Fruit fly (Drosophila melanogaster) whole organism, embryonic: ENCODE data around the gene CG15882.

Source experiments
- Adf1 ChIP-seq: fragments of 200-800 bp; sonication (Bioruptor generic); IDR thresholded peaks from 2 replicates; pipeline ENCODE4 v1.3.6; 2022; ENCODE audit warnings: missing biosample characterization, missing genetic modification characterization
- Atf6 ChIP-seq: fragments of 200-800 bp; sonication (Bioruptor generic); IDR thresholded peaks from 2 replicates; pipeline ENCODE4 v1.3.6; 2022; ENCODE audit warnings: missing biosample characterization, missing genetic modification characterization
- Bgb ChIP-seq: fragments of 200-800 bp; sonication (Bioruptor generic); IDR thresholded peaks from 2 replicates; pipeline ENCODE4 v1.3.6; 2022; ENCODE audit warnings: missing biosample characterization, missing genetic modification characterization; ENCODE audit not compliant: partially characterized antibody
- CG12071 ChIP-seq: fragments of 200-800 bp; sonication (Bioruptor generic); optimal IDR thresholded peaks from 3 replicates; lab custom pipeline; 2018; ENCODE audit warnings: missing biosample characterization, mild to moderate bottlenecking, missing genetic modification characterization
- CG12219 ChIP-seq: fragments of 200-800 bp; sonication (Bioruptor generic); optimal IDR thresholded peaks from 3 replicates; lab custom pipeline; 2018; ENCODE audit warnings: missing biosample characterization, mild to moderate bottlenecking, missing genetic modification characterization
- CG13424 ChIP-seq: fragments of 200-800 bp; sonication (Bioruptor generic); optimal IDR thresholded peaks from 2 replicates; lab custom pipeline; 2019; ENCODE audit warnings: missing biosample characterization, mild to moderate bottlenecking, missing genetic modification characterization, moderate library complexity
- CG13775 ChIP-seq: fragments of 200-800 bp; sonication (Bioruptor generic); optimal IDR thresholded peaks from 3 replicates; lab custom pipeline; 2017; ENCODE audit warnings: missing biosample characterization, mild to moderate bottlenecking, missing genetic modification characterization
- CG14441 ChIP-seq: fragments of 200-800 bp; sonication (Bioruptor generic); IDR thresholded peaks from 2 replicates; pipeline ENCODE4 v1.3.6; 2022; ENCODE audit warnings: missing biosample characterization, missing genetic modification characterization
- CG14860 ChIP-seq: fragments of 200-800 bp; sonication (Bioruptor generic); IDR thresholded peaks from 3 replicates; pipeline ENCODE4 v1.3.6; 2022; ENCODE audit warnings: missing biosample characterization, missing genetic modification characterization; ENCODE audit not compliant: partially characterized antibody
- CG1529 ChIP-seq: fragments of 200-800 bp; sonication (Bioruptor generic); optimal IDR thresholded peaks from 3 replicates; lab custom pipeline; 2018; ENCODE audit warnings: missing biosample characterization, missing genetic modification characterization
- CG15479 ChIP-seq: fragments of 200-800 bp; sonication (Bioruptor generic); optimal IDR thresholded peaks from 3 replicates; lab custom pipeline; 2019; ENCODE audit warnings: missing biosample characterization, mild to moderate bottlenecking, missing genetic modification characterization, moderate library complexity
- CG15514 ChIP-seq: fragments of 200-800 bp; sonication (Bioruptor generic); optimal IDR thresholded peaks from 3 replicates; lab custom pipeline; 2017; ENCODE audit warnings: missing biosample characterization, missing genetic modification characterization, mild to moderate bottlenecking, moderate library complexity, missing genetic modification reagents
- CG15696 ChIP-seq: fragments of 200-800 bp; sonication (Bioruptor generic); optimal IDR thresholded peaks from 2 replicates; lab custom pipeline; 2019; ENCODE audit warnings: missing biosample characterization, mild to moderate bottlenecking, missing genetic modification characterization, moderate library complexity
- CG17802 ChIP-seq: fragments of 200-800 bp; sonication (Bioruptor generic); optimal IDR thresholded peaks from 2 replicates; lab custom pipeline; 2018; ENCODE audit warnings: missing biosample characterization, mild to moderate bottlenecking, missing genetic modification characterization, moderate library complexity
- CG2199 ChIP-seq: fragments of 200-800 bp; sonication (Bioruptor generic); IDR thresholded peaks from 3 replicates; pipeline ENCODE4 v1.3.6; 2022; ENCODE audit warnings: missing biosample characterization, missing genetic modification characterization
- CG34422 ChIP-seq: fragments of 200-800 bp; sonication (Bioruptor generic); IDR thresholded peaks from 3 replicates; pipeline ENCODE4 v1.3.6; 2022; ENCODE audit warnings: missing biosample characterization, missing genetic modification characterization
- CG6683 ChIP-seq: fragments of 200-800 bp; sonication (Bioruptor generic); optimal IDR thresholded peaks from 2 replicates; lab custom pipeline; 2017; ENCODE audit warnings: missing biosample characterization, mild to moderate bottlenecking, missing genetic modification characterization, missing genetic modification reagents
- CG7987 ChIP-seq: fragments of 200-800 bp; sonication (Bioruptor generic); optimal IDR thresholded peaks from 2 replicates; lab custom pipeline; 2018; ENCODE audit warnings: missing biosample characterization, mild to moderate bottlenecking, missing genetic modification characterization, moderate library complexity
- CG9215 ChIP-seq: fragments of 200-800 bp; sonication (Bioruptor generic); IDR thresholded peaks from 2 replicates; pipeline ENCODE4 v1.3.6; 2022; ENCODE audit warnings: missing biosample characterization, missing genetic modification characterization
- CkIIα-i1 ChIP-seq: fragments of 200-800 bp; sonication (Bioruptor generic); IDR thresholded peaks from 2 replicates; pipeline ENCODE4 v1.3.6; 2022; ENCODE audit warnings: missing biosample characterization, missing genetic modification characterization
- D ChIP-seq, 2 experiments: fragments of 200-800 bp in 1 of 2; fragments of >200 bp in 1 of 2; sonication (Bioruptor generic) in 1 of 2; optimal IDR thresholded peaks; 2 replicates in 1 of 2; 3 replicates in 1 of 2; lab custom pipeline; 2017; ENCODE audit warnings: mild to moderate bottlenecking in 1 of 2, missing biosample characterization in 1 of 2, missing genetic modification characterization in 1 of 2, missing genetic modification reagents in 1 of 2
- Dp ChIP-seq: fragments of 200-800 bp; sonication (Bioruptor generic); optimal IDR thresholded peaks from 2 replicates; lab custom pipeline; 2018; ENCODE audit warnings: missing biosample characterization, mild to moderate bottlenecking, missing genetic modification characterization, moderate library complexity
- E2f1 ChIP-seq: fragments of 200-800 bp; sonication (Bioruptor generic); IDR thresholded peaks from 2 replicates; pipeline ENCODE4 v1.3.6; 2022; ENCODE audit warnings: missing biosample characterization, missing genetic modification characterization
- H15 ChIP-seq: fragments of 200-800 bp; sonication (Bioruptor generic); IDR thresholded peaks from 3 replicates; pipeline ENCODE4 v1.3.6; 2022; ENCODE audit warnings: missing biosample characterization, missing genetic modification characterization
- MESR4 ChIP-seq: fragments of 200-800 bp; sonication (Bioruptor generic); optimal IDR thresholded peaks from 2 replicates; lab custom pipeline; 2018; ENCODE audit warnings: missing biosample characterization, mild to moderate bottlenecking, missing genetic modification characterization, moderate library complexity
- NC2α ChIP-seq: fragments of 200-800 bp; sonication (Bioruptor generic); optimal IDR thresholded peaks from 2 replicates; lab custom pipeline; 2016; ENCODE audit warnings: missing biosample characterization, missing genetic modification characterization
- Oli ChIP-seq: fragments of 200-800 bp; sonication (Bioruptor generic); optimal IDR thresholded peaks from 2 replicates; lab custom pipeline; 2018; ENCODE audit warnings: missing biosample characterization, mild to moderate bottlenecking, missing genetic modification characterization, moderate library complexity
- Ravus ChIP-seq: fragments of 200-800 bp; sonication (Bioruptor generic); IDR thresholded peaks from 2 replicates; pipeline ENCODE4 v1.3.6; 2022; ENCODE audit warnings: missing biosample characterization, missing genetic modification characterization
- Rx ChIP-seq: fragments of 200-800 bp; sonication (Bioruptor generic); IDR thresholded peaks from 2 replicates; pipeline ENCODE4 v1.3.6; 2022; ENCODE audit warnings: missing biosample characterization, missing genetic modification characterization
- Sin3A ChIP-seq: fragments of >200 bp; optimal IDR thresholded peaks from 2 replicates; lab custom pipeline; 2018
- Vsx1 ChIP-seq: fragments of 200-800 bp; sonication (Bioruptor generic); optimal IDR thresholded peaks from 2 replicates; lab custom pipeline; 2017; ENCODE audit warnings: missing biosample characterization, mild to moderate bottlenecking, missing genetic modification characterization, missing genetic modification reagents
- Xbp1 ChIP-seq: fragments of 200-800 bp; sonication (Bioruptor generic); optimal IDR thresholded peaks from 3 replicates; lab custom pipeline; 2016; ENCODE audit warnings: missing biosample characterization, mild to moderate bottlenecking, missing genetic modification characterization
- al ChIP-seq: fragments of 200-800 bp; sonication (Bioruptor generic); IDR thresholded peaks from 2 replicates; pipeline ENCODE4 v1.3.6; 2022; ENCODE audit warnings: missing biosample characterization, missing genetic modification characterization
- crol ChIP-seq: fragments of 200-800 bp; sonication (Bioruptor generic); IDR thresholded peaks from 2 replicates; pipeline ENCODE4 v1.3.6; 2022; ENCODE audit warnings: missing biosample characterization, missing genetic modification characterization
- exex ChIP-seq: fragments of 200-800 bp; sonication (Bioruptor generic); optimal IDR thresholded peaks from 4 replicates; lab custom pipeline; 2018; ENCODE audit warnings: missing biosample characterization, mild to moderate bottlenecking, missing genetic modification characterization, moderate library complexity
- hb ChIP-seq: fragments of 200-800 bp; sonication (Bioruptor generic); IDR thresholded peaks from 3 replicates; pipeline ENCODE4 v1.3.6; 2022; ENCODE audit warnings: missing biosample characterization, missing genetic modification characterization; ENCODE audit not compliant: partially characterized antibody
- hkb ChIP-seq, 2 experiments: fragments of 200-800 bp in 1 of 2; fragments of >200 bp in 1 of 2; sonication (Bioruptor generic) in 1 of 2; IDR thresholded peaks in 1 of 2; optimal IDR thresholded peaks in 1 of 2; 2 replicates each; pipeline versions ENCODE4 v1.3.6 to Lab custom; 2017 to 2022; ENCODE audit warnings: missing biosample characterization in 1 of 2, missing genetic modification characterization in 1 of 2
- kay ChIP-seq: fragments of 200-800 bp; sonication (Bioruptor generic); optimal IDR thresholded peaks from 2 replicates; lab custom pipeline; 2016; ENCODE audit warnings: missing biosample characterization, missing genetic modification characterization
- lola ChIP-seq, 3 experiments: fragments of >200 bp in 2 of 3; fragments of 200-800 bp in 1 of 3; sonication (Bioruptor generic) in 1 of 3; optimal IDR thresholded peaks; 2 replicates each; lab custom pipeline; 2017 to 2019; ENCODE audit warnings: missing biosample characterization in 3 of 3, missing genetic modification characterization in 3 of 3, mild to moderate bottlenecking in 1 of 3, moderate library complexity in 1 of 3
- onecut ChIP-seq: fragments of 200-800 bp; sonication (Bioruptor generic); IDR thresholded peaks from 2 replicates; pipeline ENCODE4 v1.3.6; 2022; ENCODE audit warnings: missing biosample characterization, missing genetic modification characterization
- pita ChIP-seq: fragments of 200-800 bp; sonication (Bioruptor generic); optimal IDR thresholded peaks from 2 replicates; lab custom pipeline; 2017; ENCODE audit warnings: missing biosample characterization, mild to moderate bottlenecking, missing genetic modification characterization
- run ChIP-seq: fragments of 200-800 bp; sonication (Bioruptor generic); optimal IDR thresholded peaks from 3 replicates; lab custom pipeline; 2018; ENCODE audit warnings: missing biosample characterization, mild to moderate bottlenecking, missing genetic modification characterization
- sd ChIP-seq: fragments of 200-800 bp; sonication (Bioruptor generic); optimal IDR thresholded peaks from 3 replicates; lab custom pipeline; 2018; ENCODE audit warnings: missing biosample characterization, mild to moderate bottlenecking, missing genetic modification characterization, moderate library complexity
- sens-2 ChIP-seq: fragments of 200-800 bp; sonication (Bioruptor generic); IDR thresholded peaks from 2 replicates; pipeline ENCODE4 v1.3.6; 2022; ENCODE audit warnings: missing biosample characterization, missing genetic modification characterization
- shn ChIP-seq: fragments of 200-800 bp; sonication (Bioruptor generic); optimal IDR thresholded peaks from 3 replicates; lab custom pipeline; 2016; ENCODE audit warnings: missing biosample characterization, missing genetic modification characterization
- sim ChIP-seq: fragments of 200-800 bp; sonication (Bioruptor generic); IDR thresholded peaks from 2 replicates; pipeline ENCODE4 v1.3.6; 2022; ENCODE audit warnings: missing biosample characterization, missing genetic modification characterization
- sisA ChIP-seq: fragments of 200-800 bp; sonication (Bioruptor generic); IDR thresholded peaks from 2 replicates; pipeline ENCODE4 v1.3.6; 2022; ENCODE audit warnings: missing biosample characterization, missing genetic modification characterization
- stc ChIP-seq: fragments of 200-800 bp; sonication (Bioruptor generic); IDR thresholded peaks from 2 replicates; pipeline ENCODE4 v1.3.6; 2022; ENCODE audit warnings: missing biosample characterization, missing genetic modification characterization

CG15882 gene

dm6 chrX:19153288-19154130, 29.3 kb upstream of the CG15882 start (continued):
- no peak for TF ChIP-seq sens-2 (GFP tag; lab: Robert Waterston, UW)
- peak; percentile 82 for TF ChIP-seq Adf1 (GFP tag; lab: Robert Waterston, UW)
- TF ChIP-seq H15: no peak
- no peak for TF ChIP-seq Atf6
- TF ChIP-seq pita (GFP tag; lab: Kevin White, UChicago): no peak
- no peak for TF ChIP-seq CG9215
- TF ChIP-seq al (GFP tag; lab: Robert Waterston, UW): no peak
- TF ChIP-seq Sin3A (lab: Kevin White, UChicago): no peak
- peak; percentile 51; the same call in 1 of the 2 replicates for TF ChIP-seq Bgb
- no peak for TF ChIP-seq CG15514
- TF ChIP-seq sd (tag; lab: Kevin White, UChicago): no peak
- TF ChIP-seq Rx (GFP tag; lab: Robert Waterston, UW): no peak
- TF ChIP-seq CG12219 (GFP tag; lab: Kevin White, UChicago): no peak
- no peak for TF ChIP-seq Xbp1
- no peak for TF ChIP-seq hb
- TF ChIP-seq Dp (GFP tag; lab: Kevin White, UChicago): no peak
- no peak for TF ChIP-seq Oli
- no peak for TF ChIP-seq run (tag; lab: Kevin White, UChicago)
- no peak for TF ChIP-seq CkIIα-i1 (GFP tag; lab: Robert Waterston, UW)
- TF ChIP-seq CG14860 (GFP tag; lab: Robert Waterston, UW): no peak
- no peak for TF ChIP-seq E2f1
- TF ChIP-seq CG2199: no peak
- no peak for TF ChIP-seq CG6683 (GFP tag; lab: Kevin White, UChicago)
- no peak for TF ChIP-seq CG14441 (GFP tag; lab: Robert Waterston, UW)
- no peak for TF ChIP-seq D (optimal IDR thresholded peaks at IDR 0.05; lab: Kevin White, UChicago)
- TF ChIP-seq D (GFP tag; optimal IDR thresholded peaks at IDR 0.05; lab: Kevin White, UChicago): no peak
- TF ChIP-seq hkb (optimal IDR thresholded peaks at IDR 0.05; lab: Kevin White, UChicago): no peak
- peak; percentile 23; the same call in 1 of the 2 replicates for TF ChIP-seq hkb (GFP tag; IDR thresholded peaks at IDR 0.05; lab: Robert Waterston, UW)
- no peak for TF ChIP-seq CG12071 (GFP tag; lab: Kevin White, UChicago)
- peak; percentile 61 for TF ChIP-seq NC2α (GFP tag; lab: Kevin White, UChicago)
- peak; percentile 70 for TF ChIP-seq CG7987
- no peak for TF ChIP-seq stc (GFP tag; lab: Robert Waterston, UW)
- TF ChIP-seq Ravus (GFP tag; lab: Robert Waterston, UW): no peak
- peak; percentile 51 for TF ChIP-seq exex (tag; lab: Kevin White, UChicago)
- TF ChIP-seq shn (GFP tag; lab: Kevin White, UChicago): peak; percentile 13
- TF ChIP-seq CG17802 (tag; lab: Kevin White, UChicago): no peak
- TF ChIP-seq CG13424 (tag; lab: Kevin White, UChicago): no peak
- no peak for TF ChIP-seq sim (GFP tag; lab: Robert Waterston, UW)
- no peak for TF ChIP-seq onecut
- TF ChIP-seq kay (GFP tag; lab: Kevin White, UChicago): peak; percentile 88
- TF ChIP-seq CG13775 (GFP tag; lab: Kevin White, UChicago): no peak
- TF ChIP-seq Vsx1 (GFP tag; lab: Kevin White, UChicago): no peak
- no peak for TF ChIP-seq sisA (GFP tag; lab: Robert Waterston, UW)
- no peak for TF ChIP-seq CG1529 (GFP tag; lab: Kevin White, UChicago)
- no peak for TF ChIP-seq MESR4
- no peak for TF ChIP-seq CG15479 (GFP tag; lab: Kevin White, UChicago)
- TF ChIP-seq CG15696 (tag; lab: Kevin White, UChicago): no peak
- peak; percentile 96 for TF ChIP-seq crol (GFP tag; lab: Robert Waterston, UW)
- peak; percentile 68; the same call in 2 of the 3 replicates for TF ChIP-seq CG34422 (GFP tag; lab: Robert Waterston, UW)
- no peak for TF ChIP-seq lola (GFP tag; optimal IDR thresholded peaks at IDR 0.05; lab: Kevin White, UChicago)
